Worm (Caenorhabditis elegans): ENCODE data around the gene ZK1290.14.

ce11 chrII:7598702-7599314, 43.4 kb upstream of the ZK1290.14 start, which contains the start of gene pgam-5:
- TF ChIP-seq ztf-23 (GFP tag; IDR thresholded peaks at IDR 0.05) (no peak), klf-2 (GFP tag; conservative IDR thresholded peaks at IDR 0.05) (no peak), T22C8.4 (GFP tag; IDR thresholded peaks at IDR 0.05) (no peak), med-1 (GFP tag; optimal IDR thresholded peaks at IDR 0.05; ENCODE audit: insufficient read depth) (no peak), ztf-29 (GFP tag; IDR thresholded peaks at IDR 0.05) (no peak), ref-1 (GFP tag; conservative IDR thresholded peaks at IDR 0.05) (no peak), flt-1 (GFP tag; IDR thresholded peaks at IDR 0.05) (no peak), cog-1 (tag; optimal IDR thresholded peaks at IDR 0.05) (no peak)

Measured in whole organism, midembryonic.